Fruit fly (Drosophila melanogaster) whole organism, embryonic: ENCODE results near the gene ple.

Experiments used
- Antp ChIP-seq: fragments of 200-800 bp; sonication (Bioruptor generic); optimal IDR thresholded peaks from 3 replicates; lab custom pipeline; 2016; ENCODE audit warnings: missing biosample characterization, missing genetic modification characterization
- Bteb2 ChIP-seq: fragments of 200-800 bp; sonication (Bioruptor generic); optimal IDR thresholded peaks from 2 replicates; lab custom pipeline; 2016; ENCODE audit warnings: missing biosample characterization, missing genetic modification characterization
- CG10209 ChIP-seq: fragments of 200-800 bp; sonication (Bioruptor generic); optimal IDR thresholded peaks from 3 replicates; lab custom pipeline; 2017; ENCODE audit warnings: missing biosample characterization, mild to moderate bottlenecking, missing genetic modification characterization, missing genetic modification reagents
- CG11560 ChIP-seq: fragments of 200-800 bp; sonication (Bioruptor generic); IDR thresholded peaks from 3 replicates; pipeline ENCODE4 v1.3.6; 2022; ENCODE audit warnings: missing biosample characterization, missing genetic modification characterization
- CG12769 ChIP-seq: fragments of 200-800 bp; sonication (Bioruptor generic); optimal IDR thresholded peaks from 2 replicates; lab custom pipeline; 2019; ENCODE audit warnings: missing biosample characterization, mild to moderate bottlenecking, missing genetic modification characterization, moderate library complexity
- CG14710 ChIP-seq: fragments of 200-800 bp; sonication (Bioruptor generic); optimal IDR thresholded peaks from 3 replicates; lab custom pipeline; 2019; ENCODE audit warnings: missing biosample characterization, mild to moderate bottlenecking, missing genetic modification characterization, moderate library complexity
- CG1529 ChIP-seq: fragments of 200-800 bp; sonication (Bioruptor generic); optimal IDR thresholded peaks from 3 replicates; lab custom pipeline; 2018; ENCODE audit warnings: missing biosample characterization, missing genetic modification characterization
- CG17385 ChIP-seq: fragments of 200-800 bp; sonication (Bioruptor generic); optimal IDR thresholded peaks from 3 replicates; lab custom pipeline; 2018; ENCODE audit warnings: missing biosample characterization, mild to moderate bottlenecking, missing genetic modification characterization
- CG18764 ChIP-seq: fragments of 200-800 bp; sonication (Bioruptor generic); optimal IDR thresholded peaks from 3 replicates; lab custom pipeline; 2016; ENCODE audit warnings: missing biosample characterization, missing genetic modification characterization
- CG31441 ChIP-seq: fragments of 200-800 bp; sonication (Bioruptor generic); IDR thresholded peaks from 2 replicates; pipeline ENCODE4 v1.3.6; 2022; ENCODE audit warnings: missing biosample characterization, missing genetic modification characterization
- CG34422 ChIP-seq: fragments of 200-800 bp; sonication (Bioruptor generic); IDR thresholded peaks from 3 replicates; pipeline ENCODE4 v1.3.6; 2022; ENCODE audit warnings: missing biosample characterization, missing genetic modification characterization
- CG4328 ChIP-seq: fragments of 200-800 bp; sonication (Bioruptor generic); optimal IDR thresholded peaks from 3 replicates; lab custom pipeline; 2017; ENCODE audit warnings: missing biosample characterization, missing genetic modification reagents, missing genetic modification characterization
- CG6689 ChIP-seq: fragments of 200-800 bp; sonication (Bioruptor generic); IDR thresholded peaks from 2 replicates; pipeline ENCODE4 v1.3.6; 2022; ENCODE audit warnings: missing biosample characterization, missing genetic modification characterization
- CG7786 ChIP-seq: fragments of 200-800 bp; sonication (Bioruptor generic); optimal IDR thresholded peaks from 2 replicates; lab custom pipeline; 2016; ENCODE audit warnings: missing biosample characterization, missing genetic modification characterization
- CG8089 ChIP-seq: fragments of 200-800 bp; sonication (Bioruptor generic); optimal IDR thresholded peaks from 3 replicates; lab custom pipeline; 2016; ENCODE audit warnings: missing biosample characterization, missing genetic modification characterization
- CG8924 ChIP-seq: fragments of 200-800 bp; optimal IDR thresholded peaks from 3 replicates; lab custom pipeline; 2019; ENCODE audit warnings: missing biosample characterization, mild to moderate bottlenecking, missing genetic modification characterization, moderate library complexity
- Chrac-16 ChIP-seq: fragments of 200-800 bp; sonication (Bioruptor generic); optimal IDR thresholded peaks from 3 replicates; lab custom pipeline; 2016; ENCODE audit warnings: missing biosample characterization, missing genetic modification characterization
- Dad ChIP-seq: fragments of 200-800 bp; sonication (Bioruptor generic); optimal IDR thresholded peaks from 3 replicates; lab custom pipeline; 2016; ENCODE audit warnings: missing biosample characterization, missing genetic modification characterization
- Drgx ChIP-seq: fragments of 200-800 bp; sonication (Bioruptor generic); IDR thresholded peaks from 2 replicates; pipeline ENCODE4 v1.3.6; 2022; ENCODE audit warnings: missing biosample characterization, missing genetic modification characterization
- E2f1 ChIP-seq: fragments of 200-800 bp; sonication (Bioruptor generic); IDR thresholded peaks from 2 replicates; pipeline ENCODE4 v1.3.6; 2022; ENCODE audit warnings: missing biosample characterization, missing genetic modification characterization
- Eip74EF ChIP-seq, 2 experiments: fragments of 200-800 bp in 1 of 2; fragments of >200 bp in 1 of 2; sonication (Bioruptor generic) in 1 of 2; optimal IDR thresholded peaks; 2 replicates each; lab custom pipeline; 2017 to 2019; ENCODE audit warnings: missing biosample characterization in 2 of 2, missing genetic modification characterization in 2 of 2, mild to moderate bottlenecking in 1 of 2, moderate library complexity in 1 of 2
- Fer3 ChIP-seq: fragments of 200-800 bp; sonication (Bioruptor generic); optimal IDR thresholded peaks from 2 replicates; lab custom pipeline; 2018; ENCODE audit warnings: missing biosample characterization, mild to moderate bottlenecking, missing genetic modification characterization, moderate library complexity
- HLHmδ ChIP-seq: fragments of 200-800 bp; sonication (Bioruptor generic); optimal IDR thresholded peaks from 2 replicates; lab custom pipeline; 2018; ENCODE audit warnings: missing biosample characterization, mild to moderate bottlenecking, missing genetic modification characterization, moderate library complexity
- HmgZ ChIP-seq: fragments of 200-800 bp; sonication (Bioruptor generic); optimal IDR thresholded peaks from 2 replicates; lab custom pipeline; 2018; ENCODE audit warnings: missing biosample characterization, mild to moderate bottlenecking, missing genetic modification characterization
- Lim3 ChIP-seq: fragments of 200-800 bp; sonication (Bioruptor generic); IDR thresholded peaks from 2 replicates; pipeline ENCODE4 v1.3.6; 2022; ENCODE audit warnings: missing biosample characterization, missing genetic modification characterization
- MBD-R2 ChIP-seq: fragments of 200-800 bp; sonication (Bioruptor generic); IDR thresholded peaks from 2 replicates; pipeline ENCODE4 v1.3.6; 2022; ENCODE audit warnings: missing biosample characterization, missing genetic modification characterization
- Meics ChIP-seq: fragments of 200-800 bp; sonication (Bioruptor generic); optimal IDR thresholded peaks from 2 replicates; lab custom pipeline; 2017; ENCODE audit warnings: missing biosample characterization, mild to moderate bottlenecking, missing genetic modification characterization
- Neu2 ChIP-seq: fragments of 200-800 bp; sonication (Bioruptor generic); optimal IDR thresholded peaks from 3 replicates; lab custom pipeline; 2016; ENCODE audit warnings: missing biosample characterization, missing genetic modification characterization, borderline replicate concordance
- Oaz ChIP-seq: fragments of 200-800 bp; sonication (Bioruptor generic); IDR thresholded peaks from 2 replicates; pipeline ENCODE4 v1.3.6; 2022; ENCODE audit warnings: missing biosample characterization, missing genetic modification characterization
- Ptx1 ChIP-seq: fragments of 200-800 bp; sonication (Bioruptor generic); IDR thresholded peaks from 2 replicates; pipeline ENCODE4 v1.3.6; 2022; ENCODE audit warnings: missing biosample characterization, missing genetic modification characterization
- Sox102F ChIP-seq: fragments of 200-800 bp; sonication (Bioruptor generic); optimal IDR thresholded peaks from 2 replicates; lab custom pipeline; 2018; ENCODE audit warnings: missing biosample characterization, mild to moderate bottlenecking, missing genetic modification characterization, moderate library complexity
- Sry-β ChIP-seq: fragments of 200-800 bp; sonication (Bioruptor generic); optimal IDR thresholded peaks from 2 replicates; lab custom pipeline; 2018; ENCODE audit warnings: missing biosample characterization, mild to moderate bottlenecking, missing genetic modification characterization, moderate library complexity
- ase ChIP-seq: fragments of 200-800 bp; sonication (Bioruptor generic); IDR thresholded peaks from 3 replicates; pipeline ENCODE4 v1.3.6; 2022; ENCODE audit warnings: missing biosample characterization, missing genetic modification characterization
- cas ChIP-seq: fragments of 200-800 bp; sonication (Bioruptor generic); IDR thresholded peaks from 2 replicates; pipeline ENCODE4 v1.3.6; 2022; ENCODE audit warnings: missing biosample characterization, missing genetic modification characterization
- chinmo ChIP-seq: fragments of 200-800 bp; sonication (Bioruptor generic); IDR thresholded peaks from 4 replicates; pipeline ENCODE4 v1.3.6; 2022; ENCODE audit warnings: missing biosample characterization, missing genetic modification characterization; ENCODE audit not compliant: partially characterized antibody
- chn ChIP-seq: fragments of 200-800 bp; sonication (Bioruptor generic); optimal IDR thresholded peaks from 2 replicates; lab custom pipeline; 2016; ENCODE audit warnings: missing biosample characterization, missing genetic modification characterization
- ci ChIP-seq: fragments of 200-800 bp; sonication (Bioruptor generic); IDR thresholded peaks from 3 replicates; pipeline ENCODE4 v1.3.6; 2022; ENCODE audit warnings: missing biosample characterization, missing genetic modification characterization
- corto ChIP-seq: fragments of 200-800 bp; sonication (Bioruptor generic); optimal IDR thresholded peaks from 2 replicates; lab custom pipeline; 2016; ENCODE audit warnings: missing biosample characterization, mild to moderate bottlenecking, missing genetic modification characterization, moderate library complexity
- fu2 ChIP-seq: fragments of 200-800 bp; sonication (Bioruptor generic); optimal IDR thresholded peaks from 2 replicates; lab custom pipeline; 2016; ENCODE audit warnings: missing biosample characterization, missing genetic modification characterization
- gcm ChIP-seq: fragments of 200-800 bp; sonication (Bioruptor generic); optimal IDR thresholded peaks from 2 replicates; lab custom pipeline; 2019; ENCODE audit warnings: missing biosample characterization, mild to moderate bottlenecking, missing genetic modification characterization, moderate library complexity
- hkb ChIP-seq, 2 experiments: fragments of 200-800 bp in 1 of 2; fragments of >200 bp in 1 of 2; sonication (Bioruptor generic) in 1 of 2; IDR thresholded peaks in 1 of 2; optimal IDR thresholded peaks in 1 of 2; 2 replicates each; pipeline versions ENCODE4 v1.3.6 to Lab custom; 2017 to 2022; ENCODE audit warnings: missing biosample characterization in 1 of 2, missing genetic modification characterization in 1 of 2
- mam ChIP-seq: fragments of 200-800 bp; sonication (Bioruptor generic); optimal IDR thresholded peaks from 3 replicates; lab custom pipeline; 2016; ENCODE audit warnings: missing biosample characterization, missing genetic modification characterization
- nerfin-1 ChIP-seq: fragments of 200-800 bp; sonication (Bioruptor generic); optimal IDR thresholded peaks from 3 replicates; lab custom pipeline; 2019; ENCODE audit warnings: missing biosample characterization, mild to moderate bottlenecking, missing genetic modification characterization, moderate library complexity
- org-1 ChIP-seq: fragments of 200-800 bp; sonication (Bioruptor generic); optimal IDR thresholded peaks from 2 replicates; lab custom pipeline; 2017; ENCODE audit warnings: missing biosample characterization, missing genetic modification characterization
- pnt ChIP-seq: fragments of 200-800 bp; sonication (Bioruptor generic); optimal IDR thresholded peaks from 3 replicates; lab custom pipeline; 2016; ENCODE audit warnings: missing biosample characterization, missing genetic modification characterization
- pum ChIP-seq: fragments of 200-800 bp; sonication (Bioruptor generic); optimal IDR thresholded peaks from 2 replicates; lab custom pipeline; 2016; ENCODE audit warnings: missing biosample characterization, missing genetic modification characterization
- ssp ChIP-seq: fragments of 200-800 bp; sonication (Bioruptor generic); IDR thresholded peaks from 2 replicates; pipeline ENCODE4 v1.3.6; 2022; ENCODE audit warnings: missing biosample characterization, missing genetic modification characterization
- trem ChIP-seq: fragments of 200-800 bp; optimal IDR thresholded peaks from 3 replicates; lab custom pipeline; 2019; ENCODE audit warnings: missing biosample characterization, mild to moderate bottlenecking, missing genetic modification characterization, moderate library complexity
- twi ChIP-seq: fragments of 200-800 bp; optimal IDR thresholded peaks from 2 replicates; lab custom pipeline; 2019; ENCODE audit warnings: missing biosample characterization, mild to moderate bottlenecking, missing genetic modification characterization, moderate library complexity
- vfl ChIP-seq: fragments of 200-800 bp; sonication (Bioruptor generic); optimal IDR thresholded peaks from 2 replicates; lab custom pipeline; 2016; ENCODE audit warnings: missing biosample characterization, missing genetic modification characterization
- zfh1 ChIP-seq: fragments of 200-800 bp; sonication (Bioruptor generic); IDR thresholded peaks from 3 replicates; pipeline ENCODE4 v1.3.6; 2022; ENCODE audit warnings: missing biosample characterization, missing genetic modification characterization

ple gene

dm6 chr3L:6747127-6747526 is 27.8 kb upstream of the ple start (continued):
- TF ChIP-seq mam (peak; percentile 64), ase (peak; percentile 25; the same call in 1 of the 3 replicates), Sry-β (peak; percentile 93), CG12769 (tag; lab: Kevin White, UChicago) (no peak), Dad (GFP tag; lab: Kevin White, UChicago) (peak; percentile 47), Chrac-16 (GFP tag; lab: Kevin White, UChicago) (peak; percentile 18), Ptx1 (GFP tag; lab: Robert Waterston, UW) (peak; percentile 63), HmgZ (tag; lab: Kevin White, UChicago) (peak; percentile 79), Sox102F (no peak), CG8924 (tag; lab: Kevin White, UChicago) (peak; percentile 26), vfl (GFP tag; lab: Kevin White, UChicago) (peak; percentile 19), Meics (GFP tag; lab: Kevin White, UChicago) (peak; percentile 47), chn (GFP tag; lab: Kevin White, UChicago) (peak; percentile 48), Oaz (no peak), pnt (GFP tag; lab: Kevin White, UChicago) (no peak), Fer3 (tag; lab: Kevin White, UChicago) (peak; percentile 9), twi (peak; percentile 6), Lim3 (GFP tag; lab: Robert Waterston, UW) (no peak), CG17385 (peak; percentile 97), zfh1 (GFP tag; lab: Robert Waterston, UW) (peak; percentile 64; the same call in 2 of the 3 replicates), gcm (no peak), chinmo (GFP tag; lab: Robert Waterston, UW) (peak; percentile 53; the same call in 1 of the 4 replicates), ssp (GFP tag; lab: Robert Waterston, UW) (peak; percentile 41; the same call in 1 of the 2 replicates), Neu2 (GFP tag; lab: Kevin White, UChicago) (peak; percentile 60), Eip74EF (GFP tag; optimal IDR thresholded peaks at IDR 0.05; lab: Kevin White, UChicago) (no peak), cas (GFP tag; lab: Robert Waterston, UW) (peak; percentile 24; the same call in 1 of the 2 replicates), trem (tag; lab: Kevin White, UChicago) (peak; percentile 56), corto (no peak), CG4328 (no peak), HLHmδ (GFP tag; lab: Kevin White, UChicago) (peak; percentile 71), org-1 (no peak), CG31441 (GFP tag; lab: Robert Waterston, UW) (no peak; the same call in 1 of the 2 replicates), CG6689 (peak; percentile 51), fu2 (GFP tag; lab: Kevin White, UChicago) (peak; percentile 42), Antp (GFP tag; lab: Kevin White, UChicago) (peak; percentile 49), CG1529 (GFP tag; lab: Kevin White, UChicago) (no peak), nerfin-1 (tag; lab: Kevin White, UChicago) (peak; percentile 98), E2f1 (GFP tag; lab: Robert Waterston, UW) (peak; percentile 54), CG14710 (peak; percentile 63), CG11560 (no peak), ci (GFP tag; lab: Robert Waterston, UW) (peak; percentile 84), CG7786 (GFP tag; lab: Kevin White, UChicago) (peak; percentile 17), hkb (optimal IDR thresholded peaks at IDR 0.05; lab: Kevin White, UChicago) (no peak), hkb (GFP tag; IDR thresholded peaks at IDR 0.05; lab: Robert Waterston, UW) (peak; percentile 65), Bteb2 (GFP tag; lab: Kevin White, UChicago) (peak; percentile 28), Drgx (GFP tag; lab: Robert Waterston, UW) (0 out of 2 replicates have a peak, but pooled peaks have one; percentile 32), pum (GFP tag; lab: Kevin White, UChicago) (peak; percentile 35), CG18764 (GFP tag; lab: Kevin White, UChicago) (no peak), CG8089 (GFP tag; lab: Kevin White, UChicago) (no peak), CG10209 (peak; percentile 47), CG34422 (GFP tag; lab: Robert Waterston, UW) (peak; percentile 86), MBD-R2 (peak; percentile 79)
